Worm (Caenorhabditis elegans): ENCODE results near the gene C28A5.6.

- TF ChIP-seq ztf-23 (GFP tag; IDR thresholded peaks at IDR 0.05) (no peak), klf-2 (GFP tag; conservative IDR thresholded peaks at IDR 0.05) (no peak), med-1 (GFP tag; optimal IDR thresholded peaks at IDR 0.05; ENCODE audit: insufficient read depth) (no peak), flt-1 (GFP tag; IDR thresholded peaks at IDR 0.05) (no peak), ztf-29 (GFP tag; IDR thresholded peaks at IDR 0.05) (no peak), cog-1 (tag; optimal IDR thresholded peaks at IDR 0.05) (no peak), tab-1 (GFP tag; IDR thresholded peaks at IDR 0.05) (no peak), ref-1 (GFP tag; conservative IDR thresholded peaks at IDR 0.05) (no peak)
These were observed 16.9 kb downstream of the C28A5.6 start for ce11 chrIII:4412108-4413009.

Data from whole organism, midembryonic.